Worm (Caenorhabditis elegans) whole organism, L1 larva: ENCODE results near the gene cgef-1.
A peak's percentile ranks its signal among the peaks of the same experiment; 100 is the strongest.

Source experiments
- C04F5.9 ChIP-seq: sonication (generic microtip); optimal IDR thresholded peaks from 2 replicates; lab custom pipeline; 2016; ENCODE audit warnings: missing genetic modification characterization, missing compliant biosample characterization
- C16A3.4 ChIP-seq: fragments of 150-350 bp; optimal IDR thresholded peaks from 2 replicates; lab custom pipeline; 2014; ENCODE audit warnings: missing biosample characterization, missing genetic modification characterization
- C34B4.2 ChIP-seq: sonication (generic microtip); optimal IDR thresholded peaks from 2 replicates; lab custom pipeline; 2017; ENCODE audit warnings: mild to moderate bottlenecking, missing genetic modification characterization, missing compliant biosample characterization
- Y116A8C.19 ChIP-seq: sonication (generic microtip); optimal IDR thresholded peaks from 2 replicates; lab custom pipeline; 2016; ENCODE audit warnings: missing compliant biosample characterization, missing genetic modification characterization, borderline replicate concordance
- ama-1 ChIP-seq: fragments of 150-350 bp; optimal IDR thresholded peaks from 2 replicates; lab custom pipeline; 2014
- blmp-1 ChIP-seq: fragments of 150-350 bp; optimal IDR thresholded peaks from 2 replicates; lab custom pipeline; 2014; ENCODE audit warnings: missing biosample characterization, missing genetic modification characterization
- ceh-63 ChIP-seq: fragments of 200-800 bp; sonication (Bioruptor generic); optimal IDR thresholded peaks from 2 replicates; lab custom pipeline; 2018; ENCODE audit warnings: mild to moderate bottlenecking, missing genetic modification characterization, missing compliant biosample characterization
- ceh-82 ChIP-seq, 3 experiments: fragments of 150-350 bp in 1 of 3; sonication (generic microtip) in 2 of 3; optimal IDR thresholded peaks; 2 replicates each; lab custom pipeline; 2014 to 2017; ENCODE audit warnings: missing biosample characterization in 3 of 3, missing genetic modification characterization in 3 of 3
- ceh-88 ChIP-seq: fragments of 200-800 bp; sonication (Bioruptor generic); IDR thresholded peaks from 2 replicates; pipeline ENCODE4 v1.3.6; 2022; ENCODE audit warnings: missing genetic modification characterization, missing compliant biosample characterization
- dpl-1 ChIP-seq, 3 experiments: fragments of 150-350 bp in 2 of 3; sonication (generic microtip) in 1 of 3; optimal IDR thresholded peaks; 2 replicates each; lab custom pipeline; 2014 to 2017; ENCODE audit warnings: missing biosample characterization in 3 of 3, missing genetic modification characterization in 3 of 3, missing genetic modification reagents in 3 of 3
- dsc-1 ChIP-seq: sonication (generic microtip); optimal IDR thresholded peaks from 2 replicates; lab custom pipeline; 2016; ENCODE audit warnings: mild to moderate bottlenecking, missing genetic modification characterization, missing compliant biosample characterization
- efl-1 ChIP-seq, 4 experiments: fragments of 150-350 bp; optimal IDR thresholded peaks in 3 of 4; peaks in 1 of 4; 1 replicate in 1 of 4; 2 replicates in 3 of 4; lab custom pipeline; 2014; ENCODE audit warnings: missing biosample characterization in 2 of 4, missing genetic modification characterization in 2 of 4, missing genetic modification reagents in 2 of 4
- efl-3 ChIP-seq: fragments of 200-800 bp; sonication (Bioruptor generic); optimal IDR thresholded peaks from 2 replicates; lab custom pipeline; 2018; ENCODE audit warnings: mild to moderate bottlenecking, missing genetic modification characterization, missing compliant biosample characterization
- egl-13 ChIP-seq: sonication (generic microtip); optimal IDR thresholded peaks from 2 replicates; lab custom pipeline; 2016; ENCODE audit warnings: missing genotype, missing genetic modification reagents, missing genetic modification characterization, missing compliant biosample characterization
- elt-2 ChIP-seq: sonication (generic microtip); optimal IDR thresholded peaks from 2 replicates; lab custom pipeline; 2016; ENCODE audit warnings: missing genetic modification characterization, mild to moderate bottlenecking, inconsistent platforms, missing compliant biosample characterization, missing genetic modification reagents
- elt-3 ChIP-seq, 6 experiments: fragments of 150-350 bp in 1 of 6; sonication (generic microtip); optimal IDR thresholded peaks; 2 replicates each; lab custom pipeline; 2017 to 2018; ENCODE audit warnings: missing biosample characterization in 6 of 6, missing genetic modification characterization in 6 of 6, inconsistent platforms in 1 of 6
- fkh-10 ChIP-seq: sonication (generic microtip); optimal IDR thresholded peaks from 2 replicates; lab custom pipeline; 2017; ENCODE audit warnings: missing biosample characterization, missing genetic modification reagents, missing genetic modification characterization
- fkh-4 ChIP-seq: sonication (generic microtip); optimal IDR thresholded peaks from 2 replicates; lab custom pipeline; 2016; ENCODE audit warnings: missing compliant biosample characterization, missing genetic modification characterization, borderline replicate concordance
- fos-1 ChIP-seq: fragments of 150-350 bp; optimal IDR thresholded peaks from 2 replicates; lab custom pipeline; 2014; ENCODE audit warnings: missing biosample characterization, missing genetic modification characterization
- grh-1 ChIP-seq: fragments of 200-800 bp; sonication (Bioruptor generic); IDR thresholded peaks from 2 replicates; pipeline ENCODE4 v1.3.6; 2022; ENCODE audit warnings: missing genetic modification reagents, missing genetic modification characterization, missing compliant biosample characterization
- hlh-17 ChIP-seq: fragments of 200-800 bp; sonication (Bioruptor generic); optimal IDR thresholded peaks from 2 replicates; lab custom pipeline; 2018; ENCODE audit warnings: missing genetic modification characterization, mild to moderate bottlenecking, missing compliant biosample characterization, moderate library complexity, borderline replicate concordance
- lin-14 ChIP-seq: fragments of 200-800 bp; sonication (Bioruptor generic); optimal IDR thresholded peaks from 2 replicates; lab custom pipeline; 2018; ENCODE audit warnings: mild to moderate bottlenecking, missing genetic modification characterization, moderate library complexity, missing compliant biosample characterization
- lin-15B ChIP-seq: fragments of 150-350 bp; sonication (generic microtip); optimal IDR thresholded peaks from 3 replicates; lab custom pipeline; 2014; ENCODE audit warnings: missing biosample characterization, missing genetic modification characterization
- lin-35 ChIP-seq, 2 experiments: fragments of 150-350 bp; optimal IDR thresholded peaks; 2 replicates each; lab custom pipeline; 2014; ENCODE audit warnings: missing biosample characterization in 2 of 2, missing genetic modification characterization in 2 of 2, missing genetic modification reagents in 2 of 2
- lir-3 ChIP-seq: sonication (generic microtip); optimal IDR thresholded peaks from 2 replicates; lab custom pipeline; 2016; ENCODE audit warnings: mild to moderate bottlenecking, missing genetic modification characterization, moderate library complexity, missing compliant biosample characterization; ENCODE audit not compliant: poor library complexity
- lsy-2 ChIP-seq, 2 experiments: fragments of 150-350 bp; optimal IDR thresholded peaks; 2 replicates each; lab custom pipeline; 2014; ENCODE audit warnings: missing biosample characterization in 2 of 2, missing genetic modification characterization in 2 of 2
- mdl-1 ChIP-seq, 2 experiments: fragments of 150-350 bp; optimal IDR thresholded peaks; 2 replicates each; lab custom pipeline; 2014 to 2017; ENCODE audit warnings: missing biosample characterization in 2 of 2, missing genetic modification characterization in 2 of 2, inconsistent platforms in 1 of 2
- mep-1 ChIP-seq: fragments of 150-350 bp; optimal IDR thresholded peaks from 2 replicates; lab custom pipeline; 2014; ENCODE audit warnings: missing biosample characterization, missing genetic modification characterization
- nhr-11 ChIP-seq: fragments of 150-350 bp; optimal IDR thresholded peaks from 2 replicates; lab custom pipeline; 2014; ENCODE audit warnings: missing biosample characterization, missing genetic modification characterization
- nhr-19 ChIP-seq: fragments of 200-800 bp; sonication (Bioruptor generic); conservative IDR thresholded peaks from 2 replicates; pipeline ENCODE4 v1.3.6; 2022; ENCODE audit warnings: missing genetic modification characterization, missing compliant biosample characterization
- nhr-20 ChIP-seq: sonication (generic microtip); optimal IDR thresholded peaks from 2 replicates; lab custom pipeline; 2016; ENCODE audit warnings: mild to moderate bottlenecking, missing genetic modification characterization, missing compliant biosample characterization
- nhr-28 ChIP-seq: fragments of 150-350 bp; optimal IDR thresholded peaks from 2 replicates; lab custom pipeline; 2014; ENCODE audit warnings: missing biosample characterization, missing genetic modification characterization
- nhr-47 ChIP-seq: sonication (generic microtip); optimal IDR thresholded peaks from 2 replicates; lab custom pipeline; 2016; ENCODE audit warnings: mild to moderate bottlenecking, missing genetic modification characterization, moderate library complexity, missing compliant biosample characterization
- nhr-71 ChIP-seq: sonication (generic microtip); optimal IDR thresholded peaks from 2 replicates; lab custom pipeline; 2016; ENCODE audit warnings: mild to moderate bottlenecking, missing genetic modification characterization, moderate library complexity, missing compliant biosample characterization
- nhr-85 ChIP-seq: sonication (generic microtip); peaks from one replicate; lab custom pipeline; 2016; ENCODE audit warnings: missing genetic modification characterization, inconsistent platforms, missing compliant biosample characterization
- nhr-90 ChIP-seq: sonication (generic microtip); optimal IDR thresholded peaks from 2 replicates; lab custom pipeline; 2016; ENCODE audit warnings: mild to moderate bottlenecking, missing genetic modification characterization, missing compliant biosample characterization; ENCODE audit not compliant: poor library complexity
- pax-3 ChIP-seq: fragments of 200-800 bp; sonication (Bioruptor generic); optimal IDR thresholded peaks from 2 replicates; lab custom pipeline; 2018; ENCODE audit warnings: mild to moderate bottlenecking, missing genetic modification characterization, moderate library complexity, missing compliant biosample characterization
- pqm-1 ChIP-seq: sonication (generic microtip); optimal IDR thresholded peaks from 3 replicates; lab custom pipeline; 2017; ENCODE audit warnings: missing biosample characterization, missing genetic modification characterization
- rnt-1 ChIP-seq: sonication (generic microtip); optimal IDR thresholded peaks from 2 replicates; lab custom pipeline; 2016; ENCODE audit warnings: mild to moderate bottlenecking, missing genetic modification characterization, moderate library complexity, missing compliant biosample characterization
- snu-23 ChIP-seq: sonication (generic microtip); optimal IDR thresholded peaks from 2 replicates; lab custom pipeline; 2016; ENCODE audit warnings: missing genetic modification characterization, missing compliant biosample characterization
- sup-37 ChIP-seq: fragments of 200-800 bp; sonication (Bioruptor generic); optimal IDR thresholded peaks from 2 replicates; lab custom pipeline; 2018; ENCODE audit warnings: mild to moderate bottlenecking, missing genetic modification characterization, missing compliant biosample characterization
- swsn-7 ChIP-seq: sonication (generic microtip); optimal IDR thresholded peaks from 2 replicates; lab custom pipeline; 2016; ENCODE audit warnings: missing genetic modification characterization, missing compliant biosample characterization
- unc-130 ChIP-seq: fragments of 150-350 bp; optimal IDR thresholded peaks from 2 replicates; lab custom pipeline; 2017; ENCODE audit warnings: missing biosample characterization, missing genetic modification characterization, inconsistent platforms
- unc-30 ChIP-seq: sonication (generic microtip); optimal IDR thresholded peaks from 2 replicates; lab custom pipeline; 2017; ENCODE audit warnings: missing biosample characterization, missing genetic modification characterization
- unc-62 ChIP-seq: fragments of 150-350 bp; optimal IDR thresholded peaks from 2 replicates; lab custom pipeline; 2014; ENCODE audit warnings: missing biosample characterization, missing genetic modification reagents, missing genetic modification characterization
- unc-98 ChIP-seq: fragments of 200-800 bp; sonication (Bioruptor generic); IDR thresholded peaks from 2 replicates; pipeline ENCODE4 v1.3.6; 2022; ENCODE audit warnings: missing genetic modification characterization, missing compliant biosample characterization
- xbp-1 ChIP-seq: sonication (generic microtip); optimal IDR thresholded peaks from 2 replicates; lab custom pipeline; 2016; ENCODE audit warnings: missing genetic modification characterization, missing compliant biosample characterization
- zag-1 ChIP-seq: fragments of 150-350 bp; optimal IDR thresholded peaks from 2 replicates; lab custom pipeline; 2014; ENCODE audit warnings: missing biosample characterization, missing genetic modification characterization
- zip-4 ChIP-seq: fragments of 200-800 bp; sonication (Bioruptor generic); optimal IDR thresholded peaks from 2 replicates; lab custom pipeline; 2018; ENCODE audit warnings: mild to moderate bottlenecking, missing genetic modification characterization, moderate library complexity, missing compliant biosample characterization
- ztf-4 ChIP-seq: fragments of 150-350 bp; optimal IDR thresholded peaks from 2 replicates; lab custom pipeline; 2014; ENCODE audit warnings: missing biosample characterization, missing genetic modification characterization

The cgef-1 gene

DNA sequence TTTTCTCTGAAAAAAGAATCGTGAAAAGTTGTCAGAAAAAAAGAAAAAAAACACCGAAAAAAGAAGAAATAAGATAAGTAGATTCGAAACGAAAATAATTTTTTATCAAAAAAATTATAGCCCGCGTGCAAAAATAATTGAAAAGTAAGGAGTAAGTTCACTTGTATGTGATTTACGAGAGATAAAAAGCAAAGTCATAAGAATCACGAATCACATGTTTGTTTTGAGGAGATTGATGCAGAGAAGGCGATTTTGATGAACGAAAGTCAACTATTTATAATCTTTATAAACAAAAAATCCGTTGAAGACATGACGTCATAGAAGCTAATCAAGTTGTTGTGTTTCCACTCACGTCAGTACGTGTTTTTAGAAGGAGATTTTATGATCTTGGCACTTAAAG, 68.4 kb downstream of the cgef-1 start, which contains the start of gene Y71H10B.1:
Gene Y71H10B.1 (minus strand): TSS at position 6 of the 400 bp plus-strand sequence.
- TF ChIP-seq zag-1 (tag; lab: Kevin White, UChicago) (no peak), C34B4.2 (no peak), dpl-1 (GFP tag; optimal IDR thresholded peaks at IDR 0.05; lab: Kevin White, UChicago) (no peak), ztf-4 (no peak), snu-23 (peak; percentile 15), nhr-71 (tag; lab: Kevin White, UChicago) (peak; percentile 70), unc-98 (GFP tag; lab: Robert Waterston, UW) (no peak), nhr-20 (peak; percentile 57), C16A3.4 (tag; lab: Kevin White, UChicago) (no peak), dsc-1 (tag; lab: Kevin White, UChicago) (peak; percentile 5), efl-1 (optimal IDR thresholded peaks at IDR 0.05; lab: Kevin White, UChicago) (no peak), efl-1 (GFP tag; optimal IDR thresholded peaks at IDR 0.05 in 1 of 2; lab: Kevin White, UChicago) (no peak), nhr-47 (tag; lab: Kevin White, UChicago) (peak; percentile 40), lin-14 (GFP tag; lab: Kevin White, UChicago) (peak; percentile 43), nhr-90 (tag; lab: Kevin White, UChicago) (peak; percentile 40), blmp-1 (peak; percentile 27), lin-35 (GFP tag; optimal IDR thresholded peaks at IDR 0.05; lab: Kevin White, UChicago) (peak in 1 of 2 experiments; percentile 32), C04F5.9 (tag; lab: Kevin White, UChicago) (no peak), zip-4 (GFP tag; lab: Kevin White, UChicago) (no peak), ceh-63 (no peak), efl-3 (GFP tag; lab: Kevin White, UChicago) (no peak), elt-3 (tag; optimal IDR thresholded peaks at IDR 0.05; lab: Kevin White, UChicago) (peak in 2 of 6 experiments; percentile 46 to 66), nhr-19 (GFP tag; lab: Robert Waterston, UW) (peak; percentile 15; the same call in 1 of the 2 replicates), ama-1 (lab: Kevin White, UChicago) (no peak), rnt-1 (tag; lab: Kevin White, UChicago) (no peak), unc-130 (tag; lab: Kevin White, UChicago) (peak; percentile 7), nhr-28 (tag; lab: Kevin White, UChicago) (no peak), fkh-4 (no peak), ceh-88 (GFP tag; lab: Robert Waterston, UW) (no peak), fkh-10 (GFP tag; lab: Kevin White, UChicago) (no peak), Y116A8C.19 (tag; lab: Kevin White, UChicago) (no peak), xbp-1 (no peak), nhr-85 (tag; lab: Kevin White, UChicago) (peak; percentile 88), lin-15B (tag; lab: Kevin White, UChicago) (no peak), pqm-1 (tag; lab: Kevin White, UChicago) (no peak), mdl-1 (tag; optimal IDR thresholded peaks at IDR 0.05; lab: Kevin White, UChicago) (no peak), lir-3 (tag; lab: Kevin White, UChicago) (peak; percentile 22), lsy-2 (tag; optimal IDR thresholded peaks at IDR 0.05; lab: Kevin White, UChicago) (no peak), fos-1 (no peak), grh-1 (GFP tag; lab: Robert Waterston, UW) (no peak), ceh-82 (tag; optimal IDR thresholded peaks at IDR 0.05; lab: Kevin White, UChicago) (no peak), pax-3 (tag; lab: Kevin White, UChicago) (no peak)

DNA sequence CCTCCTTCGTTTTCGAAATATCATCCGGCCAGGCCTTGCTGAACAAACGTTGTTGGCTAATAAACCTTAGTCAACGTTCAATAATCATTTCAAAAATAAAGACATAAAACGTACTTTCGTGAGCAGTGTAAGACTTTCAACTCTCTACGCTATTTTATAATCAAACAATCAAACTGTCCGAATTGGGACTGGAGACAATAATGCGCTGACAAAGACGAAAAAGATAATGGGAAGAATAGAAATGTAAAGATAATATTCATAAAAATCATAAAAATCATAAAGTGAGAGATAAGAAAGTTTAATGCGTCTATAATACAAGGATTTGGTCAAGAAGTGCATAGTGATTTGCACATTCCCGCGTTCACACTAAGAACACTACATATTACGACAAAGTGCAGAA, 69.9 kb downstream of the cgef-1 start:
- peak; percentile 81 for TF ChIP-seq elt-2 (tag; lab: Kevin White, UChicago)
- TF ChIP-seq egl-13 (tag; lab: Kevin White, UChicago) = no peak
- no peak for TF ChIP-seq fkh-4
- no peak for TF ChIP-seq lin-14 (GFP tag; lab: Kevin White, UChicago)
- TF ChIP-seq unc-62 = no peak
- no peak for TF ChIP-seq zip-4 (GFP tag; lab: Kevin White, UChicago)
- TF ChIP-seq hlh-17 (GFP tag; lab: Kevin White, UChicago) = no peak
- no peak for TF ChIP-seq lin-35 (GFP tag; optimal IDR thresholded peaks at IDR 0.05; lab: Kevin White, UChicago)
- TF ChIP-seq ztf-4 = no peak
- TF ChIP-seq mep-1 = no peak
- no peak for TF ChIP-seq unc-30
- no peak for TF ChIP-seq nhr-11 (tag; lab: Kevin White, UChicago)
- no peak for TF ChIP-seq ama-1 (lab: Kevin White, UChicago)
- no peak for TF ChIP-seq sup-37 (GFP tag; lab: Kevin White, UChicago)
- no peak for TF ChIP-seq swsn-7 (tag; lab: Kevin White, UChicago)
- TF ChIP-seq nhr-20 = no peak
- TF ChIP-seq blmp-1 = no peak
- no peak for TF ChIP-seq lir-3 (tag; lab: Kevin White, UChicago)
- TF ChIP-seq nhr-90 (tag; lab: Kevin White, UChicago) = no peak
- TF ChIP-seq C34B4.2 = no peak
- TF ChIP-seq C16A3.4 (tag; lab: Kevin White, UChicago) = no peak
